Worm (Caenorhabditis elegans): Measurements from ENCODE around the gene sams-3.

sams-3 gene

DNA sequence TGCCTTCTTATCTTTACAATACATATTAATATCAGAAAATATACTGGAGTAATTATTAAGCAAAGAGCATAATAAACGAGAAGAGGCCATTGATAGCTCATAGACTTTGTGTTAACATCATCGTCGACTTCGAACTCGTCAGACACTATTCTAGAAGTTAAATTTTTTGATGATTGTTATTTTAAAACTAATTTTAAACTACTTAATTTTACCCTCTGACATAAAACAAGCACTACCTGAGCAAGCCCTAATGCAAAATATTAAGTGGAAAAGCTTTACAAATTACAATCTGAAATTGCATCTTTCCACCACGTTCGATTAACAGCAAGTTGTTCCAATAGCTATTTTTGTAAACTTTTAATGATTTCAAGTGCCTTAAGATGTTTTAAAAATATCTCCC is 21.6 kb downstream of the sams-3 start, which contains the start of gene srv-17:
Gene srv-17 (minus strand): TSS at position 101 of the 400 bp plus-strand sequence.
- no peak for TF ChIP-seq unc-42 (tag; optimal IDR thresholded peaks at IDR 0.05)
- no peak for TF ChIP-seq nhr-232 (tag; optimal IDR thresholded peaks at IDR 0.05)
- no peak for TF ChIP-seq tbx-2 (tag; optimal IDR thresholded peaks at IDR 0.05)
- TF ChIP-seq C08G9.2 (tag; optimal IDR thresholded peaks at IDR 0.05): no peak
- no peak for TF ChIP-seq elt-2 (tag; optimal IDR thresholded peaks at IDR 0.05)
- no peak for TF ChIP-seq unc-86 (tag; optimal IDR thresholded peaks at IDR 0.05)
- no peak for TF ChIP-seq pros-1 (tag; optimal IDR thresholded peaks at IDR 0.05)
- TF ChIP-seq lim-6 (tag; optimal IDR thresholded peaks at IDR 0.05): no peak
- no peak for TF ChIP-seq fkh-10 (GFP tag; optimal IDR thresholded peaks at IDR 0.05)
- TF ChIP-seq nhr-11 (tag; optimal IDR thresholded peaks at IDR 0.05): no peak
- TF ChIP-seq dve-1 (tag; optimal IDR thresholded peaks at IDR 0.05): no peak
- no peak for TF ChIP-seq lin-11 (tag; optimal IDR thresholded peaks at IDR 0.05)
- TF ChIP-seq Y22D7AL.16 (tag; optimal IDR thresholded peaks at IDR 0.05): no peak

DNA sequence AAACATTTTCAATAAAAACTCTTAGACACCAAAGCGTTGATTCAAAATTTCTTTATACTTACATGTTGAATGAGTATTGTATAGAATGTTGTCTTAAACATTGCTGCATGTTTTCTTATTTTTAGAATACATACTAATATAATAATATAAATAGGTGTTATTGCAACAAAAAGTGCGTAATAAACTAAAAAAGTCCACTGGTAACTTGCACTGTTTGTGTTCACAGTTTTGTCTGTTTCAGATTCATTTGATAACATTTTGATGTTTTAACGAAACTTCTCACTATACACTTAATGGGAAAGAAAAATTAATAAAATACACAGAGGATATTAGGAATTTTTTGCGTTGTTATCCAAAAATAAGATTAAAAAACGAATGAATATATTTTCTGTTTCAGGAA is 25.4 kb downstream of the sams-3 start, which contains the start of gene srv-19:
Gene srv-19 (minus strand): TSS at position 101 of the 400 bp plus-strand sequence.
- TF ChIP-seq ceh-45 (GFP tag; IDR thresholded peaks at IDR 0.05) (no peak), lin-11 (tag; optimal IDR thresholded peaks at IDR 0.05) (no peak), sox-4 (tag; optimal IDR thresholded peaks at IDR 0.05) (no peak), fkh-10 (GFP tag; optimal IDR thresholded peaks at IDR 0.05) (no peak), F13H6.1 (tag; optimal IDR thresholded peaks at IDR 0.05) (no peak), dmd-4 (tag; optimal IDR thresholded peaks at IDR 0.05; ENCODE audit: borderline replicate concordance) (no peak), ceh-19 (GFP tag; optimal IDR thresholded peaks at IDR 0.05) (no peak), hlh-30 (tag; optimal IDR thresholded peaks at IDR 0.05; ENCODE audit: insufficient read depth) (no peak), pros-1 (tag; optimal IDR thresholded peaks at IDR 0.05) (no peak), fax-1 (tag; optimal IDR thresholded peaks at IDR 0.05) (no peak), sdc-2 (tag; optimal IDR thresholded peaks at IDR 0.05) (no peak), nfya-1 (tag; optimal IDR thresholded peaks at IDR 0.05) (no peak), T23F11.4 (GFP tag; optimal IDR thresholded peaks at IDR 0.05) (no peak), gmeb-2 (tag; optimal IDR thresholded peaks at IDR 0.05) (no peak), zip-5 (tag; optimal IDR thresholded peaks at IDR 0.05) (no peak), hlh-6 (tag; optimal IDR thresholded peaks at IDR 0.05) (no peak), ceh-31 (tag; optimal IDR thresholded peaks at IDR 0.05) (no peak)

DNA sequence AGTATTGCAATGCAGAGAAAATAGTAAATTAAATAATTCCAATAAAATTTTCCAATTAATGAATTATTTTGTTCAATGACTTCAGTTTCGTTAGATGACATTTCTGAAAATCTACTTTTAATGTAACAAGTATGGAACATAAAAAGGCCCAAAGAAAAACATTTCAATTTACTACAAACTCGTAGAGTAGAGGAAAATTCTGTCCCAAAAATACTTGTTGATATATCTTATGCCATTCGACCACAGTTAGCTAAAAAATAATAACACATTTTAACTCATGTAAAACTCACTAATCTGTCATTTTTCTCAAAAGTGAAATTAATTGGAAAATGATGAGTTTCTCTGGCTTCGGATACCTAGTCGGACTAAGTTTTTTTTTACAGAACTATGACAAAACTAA is 28.8 kb downstream of the sams-3 start, which contains the start of gene srv-21:
Gene srv-21 (minus strand): TSS at position 101 of the 400 bp plus-strand sequence.
- TF ChIP-seq hlh-13 (GFP tag; optimal IDR thresholded peaks at IDR 0.05) (no peak), ahr-1 (tag; optimal IDR thresholded peaks at IDR 0.05) (no peak), pqm-1 (tag; optimal IDR thresholded peaks at IDR 0.05) (no peak), ceh-2 (tag; optimal IDR thresholded peaks at IDR 0.05) (no peak), ceh-18 (tag; optimal IDR thresholded peaks at IDR 0.05) (no peak), ceh-19 (GFP tag; optimal IDR thresholded peaks at IDR 0.05) (no peak), ets-4 (tag; optimal IDR thresholded peaks at IDR 0.05) (no peak), dmd-4 (tag; optimal IDR thresholded peaks at IDR 0.05; ENCODE audit: borderline replicate concordance) (no peak), ceh-48 (tag; optimal IDR thresholded peaks at IDR 0.05) (no peak), pha-2 (tag; optimal IDR thresholded peaks at IDR 0.05) (no peak)

DNA sequence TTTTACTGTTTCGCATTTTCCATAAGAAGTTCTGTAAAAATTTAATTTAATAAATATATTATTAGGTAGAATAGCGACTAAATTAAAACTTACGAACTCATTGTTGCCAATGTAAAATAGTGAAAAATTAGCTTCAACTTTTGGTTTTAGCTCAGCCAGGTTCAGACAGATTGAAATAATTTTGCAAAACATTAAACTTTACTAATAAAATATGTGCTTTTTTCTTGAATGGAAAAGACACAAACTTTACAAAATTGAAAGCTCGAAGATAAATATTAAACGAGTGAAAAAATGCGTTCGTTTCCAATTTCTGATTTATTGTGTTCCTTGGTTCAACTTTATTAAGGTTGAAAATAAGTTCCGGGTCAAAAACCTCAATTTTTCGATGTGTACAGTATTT is 31.4 kb downstream of the sams-3 start, which contains the start of gene srv-22:
Gene srv-22 (minus strand): TSS at position 101 of the 400 bp plus-strand sequence.
- TF ChIP-seq ets-4 (tag; optimal IDR thresholded peaks at IDR 0.05) (no peak), madf-2 (tag; optimal IDR thresholded peaks at IDR 0.05) (no peak), nfya-1 (tag; optimal IDR thresholded peaks at IDR 0.05) (no peak), ceh-6 (GFP tag; optimal IDR thresholded peaks at IDR 0.05) (no peak), ceh-31 (tag; optimal IDR thresholded peaks at IDR 0.05) (no peak)
